Worm (Caenorhabditis elegans): ENCODE results near the gene T25B9.9.

The T25B9.9 gene

ce11 chrIV:10734527-10735436, 34.7 kb upstream of the T25B9.9 start, which contains the start of the genes orc-5 and cyb-1 (continued):
- TF ChIP-seq dsc-1 (tag; optimal IDR thresholded peaks at IDR 0.05) (peak; percentile 70), unc-30 (tag; optimal IDR thresholded peaks at IDR 0.05) (no peak), unc-86 (tag; optimal IDR thresholded peaks at IDR 0.05) (peak; percentile 71), efl-1 (optimal IDR thresholded peaks at IDR 0.05) (peak; percentile 94 to 98), efl-1 (GFP tag; optimal IDR thresholded peaks at IDR 0.05 in 1 of 2) (peak; percentile 98 to 100), dpl-1 (GFP tag; optimal IDR thresholded peaks at IDR 0.05) (peak; percentile 97 to 98 (median 97)), elt-3 (tag; optimal IDR thresholded peaks at IDR 0.05) (peak in 4 of 6 experiments; percentile 17 to 81 (median 44)), hlh-4 (tag; optimal IDR thresholded peaks at IDR 0.05) (no peak), hpl-2 (GFP tag; optimal IDR thresholded peaks at IDR 0.05) (no peak), nhr-84 (tag; optimal IDR thresholded peaks at IDR 0.05) (no peak), ztf-11 (tag; optimal IDR thresholded peaks at IDR 0.05) (no peak), aly-2 (tag; optimal IDR thresholded peaks at IDR 0.05) (peak; percentile 54), ama-1 (optimal IDR thresholded peaks at IDR 0.05) (no peak), lin-15B (tag; optimal IDR thresholded peaks at IDR 0.05) (peak; percentile 95), blmp-1 (tag; optimal IDR thresholded peaks at IDR 0.05) (peak; percentile 87), sup-37 (GFP tag; optimal IDR thresholded peaks at IDR 0.05) (peak; percentile 10), ztf-4 (tag; optimal IDR thresholded peaks at IDR 0.05) (no peak), ceh-63 (GFP tag; optimal IDR thresholded peaks at IDR 0.05) (no peak), rnt-1 (tag; optimal IDR thresholded peaks at IDR 0.05) (peak; percentile 87), lin-13 (GFP tag; optimal IDR thresholded peaks at IDR 0.05) (peak; percentile 82), nhr-76 (tag; optimal IDR thresholded peaks at IDR 0.05) (no peak), tlp-1 (tag; optimal IDR thresholded peaks at IDR 0.05) (no peak), snu-23 (GFP tag; optimal IDR thresholded peaks at IDR 0.05) (peak; percentile 90), nhr-85 (tag) (peak; percentile 79), unc-62 (GFP tag; optimal IDR thresholded peaks at IDR 0.05) (no peak), elt-2 (tag; optimal IDR thresholded peaks at IDR 0.05) (no peak), nhr-19 (GFP tag; conservative IDR thresholded peaks at IDR 0.05) (peak; percentile 82), isw-1 (GFP tag; IDR thresholded peaks at IDR 0.05) (peak; percentile 76), pax-3 (tag; optimal IDR thresholded peaks at IDR 0.05) (no peak), C34B4.2 (tag; optimal IDR thresholded peaks at IDR 0.05) (no peak), alr-1 (tag; optimal IDR thresholded peaks at IDR 0.05; ENCODE audit: borderline replicate concordance) (no peak), fkh-10 (GFP tag; optimal IDR thresholded peaks at IDR 0.05) (peak; percentile 17), nhr-11 (tag; optimal IDR thresholded peaks at IDR 0.05) (peak; percentile 44), unc-98 (GFP tag; IDR thresholded peaks at IDR 0.05) (no peak), ces-1 (GFP tag; optimal IDR thresholded peaks at IDR 0.05) (no peak), xbp-1 (tag; optimal IDR thresholded peaks at IDR 0.05) (peak; percentile 86), lin-39 (tag; optimal IDR thresholded peaks at IDR 0.05) (peak; percentile 44), aha-1 (tag; optimal IDR thresholded peaks at IDR 0.05) (peak; percentile 10), nhr-71 (tag; optimal IDR thresholded peaks at IDR 0.05) (peak; percentile 90), fkh-8 (tag; optimal IDR thresholded peaks at IDR 0.05) (peak; percentile 52), ceh-82 (tag; optimal IDR thresholded peaks at IDR 0.05) (peak; percentile 56 to 81 (median 71)), lin-35 (GFP tag; optimal IDR thresholded peaks at IDR 0.05) (peak; percentile 97 to 99), F16B12.6 (tag; optimal IDR thresholded peaks at IDR 0.05) (peak; percentile 41), mab-9 (GFP tag; IDR thresholded peaks at IDR 0.05) (no peak), nhr-90 (tag; optimal IDR thresholded peaks at IDR 0.05; ENCODE audit: poor library complexity) (peak; percentile 74), mef-2 (tag; optimal IDR thresholded peaks at IDR 0.05) (no peak), tbx-2 (tag; optimal IDR thresholded peaks at IDR 0.05) (peak; percentile 78), ceh-8 (GFP tag; optimal IDR thresholded peaks at IDR 0.05) (peak; percentile 3), lsy-2 (tag; optimal IDR thresholded peaks at IDR 0.05) (peak; percentile 85 to 93)
